Worm (Caenorhabditis elegans) whole organism, L2 larva: Measurements from ENCODE around the gene C48B4.12.

Source experiments
- lin-13 ChIP-seq: fragments of 150-350 bp; optimal IDR thresholded peaks from 2 replicates; lab custom pipeline; 2014; ENCODE audit warnings: missing biosample characterization, missing genetic modification reagents, missing genetic modification characterization
- mab-5 ChIP-seq: fragments of 150-350 bp; optimal IDR thresholded peaks from 2 replicates; lab custom pipeline; 2014; ENCODE audit warnings: missing biosample characterization, missing genetic modification characterization
- mdl-1 ChIP-seq, 2 experiments: fragments of 150-350 bp in 1 of 2; sonication (generic microtip) in 1 of 2; optimal IDR thresholded peaks; 2 replicates each; lab custom pipeline; 2017; ENCODE audit warnings: missing biosample characterization in 2 of 2, missing genetic modification characterization in 2 of 2
- peb-1 ChIP-seq: fragments of 150-350 bp; optimal IDR thresholded peaks from 2 replicates; lab custom pipeline; 2014; ENCODE audit warnings: missing biosample characterization, missing genetic modification characterization
- ztf-11 ChIP-seq: sonication (generic microtip); optimal IDR thresholded peaks from 2 replicates; lab custom pipeline; 2017; ENCODE audit warnings: missing biosample characterization, missing genetic modification characterization

DNA sequence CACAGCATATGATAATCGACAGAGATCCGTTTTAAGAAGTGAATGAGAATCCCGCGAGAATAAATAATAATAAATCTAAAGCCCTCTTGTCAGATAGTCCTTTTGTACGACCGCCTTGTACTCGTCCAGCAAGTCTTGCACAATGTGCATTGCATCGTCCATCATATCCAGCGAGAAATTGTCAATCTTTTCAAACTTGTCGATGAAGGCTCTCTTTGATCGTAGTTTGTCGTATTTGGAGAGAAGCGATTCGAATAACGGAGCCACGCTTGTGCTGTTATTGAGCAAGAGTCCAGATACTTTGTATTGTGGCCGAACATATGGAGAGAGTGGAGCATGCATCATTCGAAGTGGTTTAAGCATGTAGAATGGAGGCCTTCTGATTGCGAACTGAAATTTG, 29.5 kb downstream of the C48B4.12 start:
- TF ChIP-seq mdl-1 (tag; optimal IDR thresholded peaks at IDR 0.05; lab: Kevin White, UChicago) (no peak), lin-13 (no peak), peb-1 (tag; lab: Kevin White, UChicago) (no peak), ztf-11 (tag; lab: Kevin White, UChicago) (no peak), mab-5 (tag; lab: Kevin White, UChicago) (no peak)
